Fruit fly (Drosophila melanogaster): Measurements from ENCODE around the gene CG6310.

The CG6310 gene

DNA sequence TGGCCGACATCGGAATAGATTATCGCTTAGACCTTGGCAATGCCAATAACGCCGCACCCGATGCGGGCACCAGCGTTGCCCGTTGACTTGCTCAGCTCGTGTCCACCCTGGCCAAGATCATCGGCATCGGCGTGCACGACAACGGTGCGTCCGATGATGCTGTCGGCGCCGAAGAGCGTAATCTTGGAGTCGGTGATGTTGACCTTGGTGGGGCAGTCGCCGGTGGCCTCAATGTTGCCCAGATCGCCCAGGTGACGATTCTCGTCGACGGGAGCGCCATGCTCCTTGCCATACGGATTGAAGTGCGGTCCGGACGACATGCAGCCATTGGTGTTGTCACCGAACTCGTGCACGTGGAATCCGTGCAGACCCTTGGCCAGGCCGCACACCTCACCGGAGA, 42.8 kb upstream of the CG6310 start:
- TF ChIP-seq CG15710 (tag; optimal IDR thresholded peaks at IDR 0.05) (no peak), rn (GFP tag; IDR thresholded peaks at IDR 0.05) (peak; percentile 46; the same call in 1 of the 2 replicates)

DNA sequence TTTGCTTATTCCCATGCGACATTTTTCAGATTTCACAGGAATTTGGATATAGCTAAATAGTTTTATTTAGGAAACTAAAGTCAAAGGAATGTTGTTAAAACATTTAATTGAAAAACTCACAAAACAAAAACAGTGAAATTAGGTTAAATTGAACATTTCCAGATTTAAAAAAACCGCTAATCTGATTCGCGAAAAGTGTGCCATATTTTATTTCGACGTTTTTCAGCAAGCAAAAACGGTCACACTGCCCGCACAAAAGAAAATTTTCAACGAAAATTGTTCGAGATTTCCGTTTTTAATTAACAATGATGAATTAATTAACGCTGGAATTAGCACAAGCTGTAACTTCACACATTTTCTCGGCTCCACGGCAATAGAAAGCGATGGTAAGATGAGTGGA, 39.8 kb upstream of the CG6310 start, which contains the start of the genes CG34012 and emei:
CG34012 (minus strand) TSS at position 52 of the 400 bp plus-strand sequence.
emei (plus strand) TSS at position 237 of the 400 bp plus-strand sequence.
- no peak for TF ChIP-seq CG12605 (GFP tag; IDR thresholded peaks at IDR 0.05)

DNA sequence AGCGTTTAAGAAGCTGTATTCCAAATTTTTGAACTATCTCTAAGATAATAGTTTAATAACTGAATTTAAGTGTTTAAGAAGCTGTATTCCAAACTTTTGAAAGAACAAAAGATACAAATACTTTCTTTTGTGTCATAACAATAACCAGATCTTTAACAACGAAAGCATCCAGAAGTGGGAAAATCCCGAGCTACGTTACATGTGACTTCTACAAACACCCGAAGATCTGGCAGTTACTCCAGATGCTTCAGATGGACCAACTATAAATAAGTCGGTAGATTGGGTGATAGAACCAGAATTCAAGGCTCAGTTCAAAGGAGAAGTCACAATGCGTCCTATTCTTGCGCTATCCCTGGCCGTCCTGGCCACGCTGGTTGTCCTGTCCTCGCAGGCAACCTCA, 38.3 kb upstream of the CG6310 start, which contains the start of gene CG12522:
CG12522 (plus strand) TSS at position 301 of the 400 bp plus-strand sequence.
- TF ChIP-seq Snoo (tag; optimal IDR thresholded peaks at IDR 0.05) (no peak), fd96Ca (GFP tag; IDR thresholded peaks at IDR 0.05) (no peak), Pif1B (GFP tag; optimal IDR thresholded peaks at IDR 0.05) (no peak), CG12605 (GFP tag; IDR thresholded peaks at IDR 0.05) (no peak), CG15710 (tag; optimal IDR thresholded peaks at IDR 0.05) (no peak), rn (GFP tag; IDR thresholded peaks at IDR 0.05) (no peak), CG4496 (GFP tag; IDR thresholded peaks at IDR 0.05) (no peak), Ets98B (GFP tag; IDR thresholded peaks at IDR 0.05) (no peak), CG10348 (GFP tag; IDR thresholded peaks at IDR 0.05) (no peak), CG14655 (GFP tag; optimal IDR thresholded peaks at IDR 0.05) (no peak), Pif1A (GFP tag; optimal IDR thresholded peaks at IDR 0.05) (no peak), CG32121 (GFP tag; IDR thresholded peaks at IDR 0.05) (no peak), CG17806 (tag; optimal IDR thresholded peaks at IDR 0.05) (no peak), CG8159 (tag; optimal IDR thresholded peaks at IDR 0.05) (no peak), CG8301 (tag; optimal IDR thresholded peaks at IDR 0.05) (no peak), D1 (tag; optimal IDR thresholded peaks at IDR 0.05) (no peak)

- TF ChIP-seq CG13204 (GFP tag; optimal IDR thresholded peaks at IDR 0.05), result no peak
- no peak for TF ChIP-seq CG8159 (tag; optimal IDR thresholded peaks at IDR 0.05)
- no peak for TF ChIP-seq CG15710 (tag; optimal IDR thresholded peaks at IDR 0.05)
- no peak for TF ChIP-seq CG32121 (GFP tag; IDR thresholded peaks at IDR 0.05)
- no peak for TF ChIP-seq EcR (GFP tag; optimal IDR thresholded peaks at IDR 0.05)
- TF ChIP-seq CG34367 (tag; optimal IDR thresholded peaks at IDR 0.05), result no peak
- TF ChIP-seq fd96Ca (GFP tag; IDR thresholded peaks at IDR 0.05), result no peak
- no peak for TF ChIP-seq CG12605 (GFP tag; IDR thresholded peaks at IDR 0.05)
- TF ChIP-seq Pif1B (GFP tag; optimal IDR thresholded peaks at IDR 0.05), result no peak
- TF ChIP-seq CG10348 (GFP tag; IDR thresholded peaks at IDR 0.05), result no peak
- no peak for TF ChIP-seq CG9948 (tag; optimal IDR thresholded peaks at IDR 0.05)
- TF ChIP-seq Snoo (tag; optimal IDR thresholded peaks at IDR 0.05), result no peak
- no peak for TF ChIP-seq rn (GFP tag; IDR thresholded peaks at IDR 0.05)
- no peak for TF ChIP-seq gl (tag; optimal IDR thresholded peaks at IDR 0.05)
- no peak for TF ChIP-seq CG8301 (tag; optimal IDR thresholded peaks at IDR 0.05)
These were observed 37.8 kb upstream of the CG6310 start, which contains the start of gene CG32073 for dm6 chr3L:11107432-11107831. TSS of gene CG32073 (minus strand) at chr3L:11107582.

dm6 chr3L:11103773-11104172, 34.1 kb upstream of the CG6310 start, which contains the start of gene CG32071:
TSS of gene CG32071 (minus strand) at chr3L:11103873.
- no peak for TF ChIP-seq D1 (tag; optimal IDR thresholded peaks at IDR 0.05)
- no peak for TF ChIP-seq CG8301 (tag; optimal IDR thresholded peaks at IDR 0.05)
- TF ChIP-seq EcR (GFP tag; optimal IDR thresholded peaks at IDR 0.05), result no peak
- TF ChIP-seq gl (tag; optimal IDR thresholded peaks at IDR 0.05), result no peak
- no peak for TF ChIP-seq Ets98B (GFP tag; IDR thresholded peaks at IDR 0.05)
- no peak for TF ChIP-seq CG32121 (GFP tag; IDR thresholded peaks at IDR 0.05)
- TF ChIP-seq Pif1B (GFP tag; optimal IDR thresholded peaks at IDR 0.05), result no peak
- no peak for TF ChIP-seq CG13204 (GFP tag; optimal IDR thresholded peaks at IDR 0.05)

DNA sequence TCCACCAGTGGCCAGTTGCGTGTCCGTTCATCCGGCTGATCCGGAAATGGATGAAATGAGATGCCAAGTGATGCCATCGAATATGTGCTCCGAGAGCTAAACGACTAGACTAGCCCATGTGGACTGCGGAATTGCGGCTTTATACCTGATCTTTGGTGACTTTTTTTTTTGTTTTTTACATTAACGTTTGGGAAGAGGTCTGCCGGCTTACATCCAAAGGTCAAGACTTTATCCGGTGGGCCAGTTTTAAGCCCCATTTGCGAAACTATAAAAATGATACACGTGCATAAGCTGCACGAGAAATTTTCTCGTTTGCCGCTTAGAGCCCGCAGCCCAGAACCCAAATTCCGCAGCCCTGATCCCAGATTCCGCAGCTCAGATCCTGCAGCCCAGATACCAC, 33.3 kb upstream of the CG6310 start, which contains the start of gene Elo68alpha:
Elo68alpha (minus strand) TSS at position 101 of the 400 bp plus-strand sequence.
- TF ChIP-seq CG8301 (tag; optimal IDR thresholded peaks at IDR 0.05), result no peak
- TF ChIP-seq CG12605 (GFP tag; IDR thresholded peaks at IDR 0.05), result no peak
- no peak for TF ChIP-seq CG15710 (tag; optimal IDR thresholded peaks at IDR 0.05)
- no peak for TF ChIP-seq CG10348 (GFP tag; IDR thresholded peaks at IDR 0.05)
- no peak for TF ChIP-seq CG8159 (tag; optimal IDR thresholded peaks at IDR 0.05)
- no peak for TF ChIP-seq D1 (tag; optimal IDR thresholded peaks at IDR 0.05)

DNA sequence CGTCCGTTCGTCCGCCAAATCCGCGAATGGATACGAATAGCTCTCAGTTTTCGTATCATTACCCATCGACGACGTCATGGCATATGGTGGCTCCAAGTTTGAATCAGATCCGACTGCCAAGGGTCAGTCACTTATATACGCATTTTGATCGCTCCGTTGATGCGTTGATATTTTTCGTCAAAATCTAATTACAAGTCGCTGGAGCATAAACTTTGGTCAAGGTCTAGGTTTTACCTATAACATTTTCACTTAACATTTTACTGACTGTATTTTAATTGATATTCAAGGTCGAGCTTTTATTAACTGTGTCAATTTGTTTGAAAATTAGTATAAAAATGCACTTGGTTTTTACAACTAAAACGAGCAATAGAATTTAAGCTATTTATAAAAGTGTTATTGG, 31.9 kb upstream of the CG6310 start, which contains the start of gene Elo68beta:
Elo68beta (minus strand) TSS at position 101 of the 400 bp plus-strand sequence.
- no peak for TF ChIP-seq CG14655 (GFP tag; optimal IDR thresholded peaks at IDR 0.05)
- TF ChIP-seq Pif1B (GFP tag; optimal IDR thresholded peaks at IDR 0.05), result no peak
- no peak for TF ChIP-seq CG13204 (GFP tag; optimal IDR thresholded peaks at IDR 0.05)
- no peak for TF ChIP-seq D1 (tag; optimal IDR thresholded peaks at IDR 0.05)
